Worm (Caenorhabditis elegans) whole organism, L4 larva: ENCODE results near the gene cyp-35A1.
A peak's percentile ranks its signal among the peaks of the same experiment; 100 is the strongest.

Experiments
- F10B5.3 ChIP-seq: sonication (generic microtip); optimal IDR thresholded peaks from 2 replicates; lab custom pipeline; 2016; ENCODE audit warnings: mild to moderate bottlenecking, missing genetic modification characterization, missing compliant biosample characterization
- F49E8.2 ChIP-seq: sonication (generic microtip); optimal IDR thresholded peaks from 2 replicates; lab custom pipeline; 2016; ENCODE audit warnings: missing compliant biosample characterization, mild to moderate bottlenecking, missing genetic modification characterization, borderline replicate concordance
- R02D3.7 ChIP-seq: fragments of 150-350 bp; sonication (generic microtip); optimal IDR thresholded peaks from 3 replicates; lab custom pipeline; 2014; ENCODE audit warnings: missing biosample characterization, missing genetic modification characterization
- Y105C5A.15 ChIP-seq: fragments of 200-800 bp; sonication (Bioruptor generic); IDR thresholded peaks from 2 replicates; pipeline ENCODE4 v1.3.6; 2022; ENCODE audit warnings: missing genetic modification characterization, missing compliant biosample characterization
- ZK337.2 ChIP-seq: fragments of 200-800 bp; sonication (Bioruptor generic); IDR thresholded peaks from 2 replicates; pipeline ENCODE4 v1.3.6; 2022; ENCODE audit warnings: missing genetic modification reagents, missing genetic modification characterization, missing compliant biosample characterization
- aly-2 ChIP-seq: sonication (generic microtip); optimal IDR thresholded peaks from 2 replicates; lab custom pipeline; 2018; ENCODE audit warnings: missing biosample characterization, missing genetic modification characterization
- ceh-20 ChIP-seq: fragments of 200-800 bp; sonication (Bioruptor generic); IDR thresholded peaks from 2 replicates; pipeline ENCODE4 v1.3.6; 2022; ENCODE audit warnings: missing genetic modification reagents, missing genetic modification characterization, missing compliant biosample characterization
- ceh-82 ChIP-seq: sonication (generic microtip); optimal IDR thresholded peaks from 2 replicates; lab custom pipeline; 2017; ENCODE audit warnings: missing biosample characterization, missing genetic modification characterization
- cey-2 ChIP-seq: sonication (generic microtip); optimal IDR thresholded peaks from 3 replicates; lab custom pipeline; 2017; ENCODE audit warnings: missing genetic modification characterization, mild to moderate bottlenecking, missing compliant biosample characterization, antibody characterized with exemption, borderline replicate concordance; ENCODE audit not compliant: insufficient read depth
- daf-16 ChIP-seq, 3 experiments: sonication (generic microtip); optimal IDR thresholded peaks; 2 replicates each; lab custom pipeline; 2016 to 2017; ENCODE audit warnings: missing genetic modification characterization in 3 of 3, missing genetic modification reagents in 3 of 3, mild to moderate bottlenecking in 2 of 3, missing compliant biosample characterization in 2 of 3, missing biosample characterization in 1 of 3, moderate library complexity in 1 of 3
- dmd-6 ChIP-seq: fragments of 200-800 bp; sonication (Bioruptor generic); IDR thresholded peaks from 2 replicates; pipeline ENCODE4 v1.3.6; 2022; ENCODE audit warnings: missing genetic modification reagents, missing genetic modification characterization, missing compliant biosample characterization
- dve-1 ChIP-seq: sonication (generic microtip); optimal IDR thresholded peaks from 2 replicates; lab custom pipeline; 2017; ENCODE audit warnings: antibody characterized with exemption, mild to moderate bottlenecking, missing genetic modification characterization, missing compliant biosample characterization; ENCODE audit not compliant: insufficient read depth
- egl-27 ChIP-seq: sonication (generic microtip); optimal IDR thresholded peaks from 3 replicates; lab custom pipeline; 2017; ENCODE audit warnings: missing biosample characterization, missing genetic modification reagents, missing genetic modification characterization
- hif-1 ChIP-seq, 2 experiments: sonication (generic microtip); optimal IDR thresholded peaks; 2 replicates each; lab custom pipeline; 2016 to 2017; ENCODE audit warnings: missing compliant biosample characterization in 2 of 2, missing genetic modification characterization in 2 of 2, missing genetic modification reagents in 2 of 2, missing genotype in 2 of 2, mild to moderate bottlenecking in 1 of 2
- hlh-11 ChIP-seq: fragments of 200-800 bp; sonication (Bioruptor generic); optimal IDR thresholded peaks from 2 replicates; lab custom pipeline; 2018; ENCODE audit warnings: mild to moderate bottlenecking, missing genetic modification characterization, missing compliant biosample characterization
- madf-5 ChIP-seq, 2 experiments: fragments of 200-800 bp; sonication (Bioruptor generic); IDR thresholded peaks; 2 replicates each; pipeline ENCODE4 v1.3.6; 2022; ENCODE audit warnings: missing compliant biosample characterization in 2 of 2, missing genetic modification characterization in 2 of 2
- madf-9 ChIP-seq: fragments of 200-800 bp; sonication (Bioruptor generic); conservative IDR thresholded peaks from 2 replicates; pipeline ENCODE4 v1.3.6; 2022; ENCODE audit warnings: missing genetic modification reagents, missing genetic modification characterization, missing compliant biosample characterization
- mdl-1 ChIP-seq, 2 experiments: fragments of 150-350 bp in 1 of 2; sonication (generic microtip) in 1 of 2; optimal IDR thresholded peaks; 2 replicates each; lab custom pipeline; 2014 to 2017; ENCODE audit warnings: missing biosample characterization in 2 of 2, missing genetic modification characterization in 2 of 2
- mxl-3 ChIP-seq: fragments of 200-800 bp; sonication (Bioruptor generic); optimal IDR thresholded peaks from 2 replicates; lab custom pipeline; 2018; ENCODE audit warnings: mild to moderate bottlenecking, missing genetic modification characterization, missing compliant biosample characterization
- nhr-111 ChIP-seq: fragments of 200-800 bp; sonication (Bioruptor generic); optimal IDR thresholded peaks from 2 replicates; lab custom pipeline; 2018; ENCODE audit warnings: mild to moderate bottlenecking, missing genetic modification characterization, missing compliant biosample characterization
- nhr-25 ChIP-seq: sonication (generic microtip); optimal IDR thresholded peaks from 2 replicates; lab custom pipeline; 2017; ENCODE audit warnings: missing genetic modification characterization, mild to moderate bottlenecking, missing compliant biosample characterization, antibody characterized with exemption, moderate library complexity, borderline replicate concordance; ENCODE audit not compliant: insufficient read depth
- nhr-28 ChIP-seq: fragments of 150-350 bp; optimal IDR thresholded peaks from 2 replicates; lab custom pipeline; 2014; ENCODE audit warnings: missing biosample characterization, missing genetic modification characterization
- nhr-6 ChIP-seq: fragments of 150-350 bp; optimal IDR thresholded peaks from 2 replicates; lab custom pipeline; 2014; ENCODE audit warnings: missing biosample characterization, missing genetic modification characterization
- nhr-76 ChIP-seq: fragments of 150-350 bp; optimal IDR thresholded peaks from 2 replicates; lab custom pipeline; 2014; ENCODE audit warnings: missing biosample characterization, missing genetic modification characterization
- nhr-77 ChIP-seq: fragments of 150-350 bp; optimal IDR thresholded peaks from 2 replicates; lab custom pipeline; 2014; ENCODE audit warnings: missing biosample characterization, missing genetic modification characterization
- pqm-1 ChIP-seq: sonication (generic microtip); optimal IDR thresholded peaks from 2 replicates; lab custom pipeline; 2017; ENCODE audit warnings: missing biosample characterization, missing genetic modification characterization
- rbr-2 ChIP-seq: sonication (generic microtip); optimal IDR thresholded peaks from 2 replicates; lab custom pipeline; 2016; ENCODE audit warnings: missing genotype, missing genetic modification characterization, missing compliant biosample characterization
- saeg-2 ChIP-seq: fragments of 200-800 bp; sonication (Bioruptor generic); IDR thresholded peaks from 2 replicates; pipeline ENCODE4 v1.3.6; 2022; ENCODE audit warnings: missing genetic modification reagents, missing genetic modification characterization, missing compliant biosample characterization
- set-16 ChIP-seq: fragments of 200-800 bp; sonication (Bioruptor generic); IDR thresholded peaks from 2 replicates; pipeline ENCODE4 v1.3.6; 2022; ENCODE audit warnings: missing genetic modification reagents, missing genetic modification characterization, missing compliant biosample characterization
- skn-1 ChIP-seq: fragments of 150-350 bp; optimal IDR thresholded peaks from 2 replicates; lab custom pipeline; 2014; ENCODE audit warnings: missing biosample characterization, missing genetic modification characterization
- snpc-4 ChIP-seq: fragments of 150-350 bp; optimal IDR thresholded peaks from 2 replicates; lab custom pipeline; 2014; ENCODE audit warnings: missing biosample characterization, missing genetic modification characterization
- unc-62 ChIP-seq, 3 experiments: fragments of 150-350 bp in 1 of 3; sonication (generic microtip); optimal IDR thresholded peaks in 2 of 3; peaks in 1 of 3; 1 replicate in 1 of 3; 2 replicates in 2 of 3; lab custom pipeline; 2014 to 2017; ENCODE audit warnings: missing biosample characterization in 3 of 3, missing genetic modification characterization in 3 of 3, missing genetic modification reagents in 3 of 3, missing genotype in 1 of 3
- zag-1 ChIP-seq: fragments of 150-350 bp; optimal IDR thresholded peaks from 2 replicates; lab custom pipeline; 2014; ENCODE audit warnings: missing biosample characterization, missing genetic modification characterization
- zip-11 ChIP-seq: fragments of 200-800 bp; sonication (Bioruptor generic); IDR thresholded peaks from 2 replicates; pipeline ENCODE4 v1.3.6; 2022; ENCODE audit warnings: missing genetic modification characterization, missing compliant biosample characterization
- ztf-7 ChIP-seq: fragments of 150-350 bp; optimal IDR thresholded peaks from 2 replicates; lab custom pipeline; 2014; ENCODE audit warnings: missing biosample characterization, missing genetic modification characterization

Gene cyp-35A1

DNA sequence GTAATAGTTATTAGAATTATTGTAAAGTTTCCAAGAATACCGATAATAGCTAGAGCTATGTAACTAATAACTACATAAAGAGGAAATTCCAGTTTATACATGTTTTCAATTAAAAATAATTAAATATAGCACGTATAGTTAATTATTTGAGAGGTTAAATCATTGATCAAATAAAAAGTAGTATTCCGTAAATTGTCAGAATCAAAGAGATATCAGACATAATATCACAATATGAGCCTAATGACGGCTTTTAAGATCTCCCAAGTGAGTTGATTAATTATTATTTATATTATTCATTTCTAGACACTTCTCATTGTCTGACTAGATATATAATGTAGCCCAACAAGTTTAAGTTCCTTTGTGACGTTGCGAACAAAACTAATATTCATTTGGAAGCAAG is 17.8 kb upstream of the cyp-35A1 start, which contains the start of gene srsx-24:
Gene srsx-24 (minus strand): TSS at position 101 of the 400 bp plus-strand sequence.
- TF ChIP-seq R02D3.7 (tag; lab: Kevin White, UChicago): no peak
- TF ChIP-seq nhr-25 (tag; lab: Kevin White, UChicago): no peak
- TF ChIP-seq F49E8.2 (tag; lab: Kevin White, UChicago): no peak
- TF ChIP-seq ztf-7: no peak
- TF ChIP-seq mdl-1 (tag; optimal IDR thresholded peaks at IDR 0.05; lab: Kevin White, UChicago): no peak
- TF ChIP-seq mxl-3 (GFP tag; lab: Kevin White, UChicago): no peak
- no peak for TF ChIP-seq aly-2 (tag; lab: Kevin White, UChicago)
- no peak for TF ChIP-seq nhr-76 (tag; lab: Kevin White, UChicago)

DNA sequence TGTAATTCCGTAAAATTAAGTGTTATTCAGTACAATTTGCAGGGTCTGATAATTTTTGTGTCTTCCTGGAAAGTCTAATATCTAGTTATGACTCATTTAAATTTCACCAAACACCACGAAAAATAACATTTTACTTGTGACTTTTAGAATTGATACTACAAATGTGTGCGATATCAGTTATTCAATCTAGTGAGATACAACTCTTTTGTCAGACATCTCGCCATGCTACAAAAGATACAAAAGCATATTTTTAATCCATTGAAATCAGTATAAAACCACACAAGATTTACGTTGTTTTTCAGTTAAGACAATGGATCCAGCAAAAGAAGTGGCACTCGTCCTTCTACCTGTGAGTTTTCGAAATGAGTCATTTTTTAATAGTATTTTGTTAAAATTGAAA is 12.5 kb upstream of the cyp-35A1 start, which contains the start of gene srx-56:
Gene srx-56 (plus strand): TSS at position 301 of the 400 bp plus-strand sequence.
- no peak for TF ChIP-seq cey-2 (tag; lab: Kevin White, UChicago)
- no peak for TF ChIP-seq nhr-111 (GFP tag; lab: Kevin White, UChicago)
- no peak for TF ChIP-seq Y105C5A.15 (GFP tag; lab: Robert Waterston, UW)
- TF ChIP-seq mxl-3 (GFP tag; lab: Kevin White, UChicago): no peak
- TF ChIP-seq skn-1 (tag; lab: Kevin White, UChicago): no peak
- TF ChIP-seq zip-11 (GFP tag; lab: Robert Waterston, UW): no peak
- TF ChIP-seq set-16 (GFP tag; lab: Robert Waterston, UW): no peak
- peak in 1 of 2 experiments; percentile 20 for TF ChIP-seq unc-62 (GFP tag; optimal IDR thresholded peaks at IDR 0.05 in 1 of 2; lab: Kevin White, UChicago)
- TF ChIP-seq unc-62 (tag; optimal IDR thresholded peaks at IDR 0.05; lab: Kevin White, UChicago): no peak
- no peak for TF ChIP-seq snpc-4
- TF ChIP-seq, all 104 proteins: peak for 1

DNA sequence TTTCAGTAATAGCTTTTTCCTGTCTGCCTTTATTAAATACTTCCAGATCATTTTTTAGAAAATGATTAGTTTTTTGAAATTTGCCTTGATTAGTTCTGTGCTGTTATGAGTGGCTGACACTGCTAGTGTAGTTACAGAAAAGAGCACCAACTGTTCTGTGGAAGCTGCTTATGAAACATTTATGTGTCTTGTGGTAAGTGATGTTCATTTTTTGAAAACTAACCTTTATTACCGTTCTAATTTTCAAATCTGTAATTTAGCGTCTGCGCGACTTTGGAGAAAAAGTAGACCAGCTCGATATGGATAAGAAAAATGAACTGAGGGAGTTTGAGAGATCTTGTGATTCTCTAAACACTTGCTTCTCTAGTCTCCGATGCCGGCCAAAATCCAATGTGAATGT is 8.0 kb upstream of the cyp-35A1 start, which contains the start of gene srj-14:
Gene srj-14 (plus strand): TSS at position 131 of the 400 bp plus-strand sequence.
- no peak for TF ChIP-seq nhr-111 (GFP tag; lab: Kevin White, UChicago)
- peak in 1 of 2 experiments; percentile 93 for TF ChIP-seq unc-62 (GFP tag; optimal IDR thresholded peaks at IDR 0.05 in 1 of 2; lab: Kevin White, UChicago)
- no peak for TF ChIP-seq unc-62 (tag; optimal IDR thresholded peaks at IDR 0.05; lab: Kevin White, UChicago)
- no peak for TF ChIP-seq hif-1 (tag; optimal IDR thresholded peaks at IDR 0.05; lab: Kevin White, UChicago)

DNA sequence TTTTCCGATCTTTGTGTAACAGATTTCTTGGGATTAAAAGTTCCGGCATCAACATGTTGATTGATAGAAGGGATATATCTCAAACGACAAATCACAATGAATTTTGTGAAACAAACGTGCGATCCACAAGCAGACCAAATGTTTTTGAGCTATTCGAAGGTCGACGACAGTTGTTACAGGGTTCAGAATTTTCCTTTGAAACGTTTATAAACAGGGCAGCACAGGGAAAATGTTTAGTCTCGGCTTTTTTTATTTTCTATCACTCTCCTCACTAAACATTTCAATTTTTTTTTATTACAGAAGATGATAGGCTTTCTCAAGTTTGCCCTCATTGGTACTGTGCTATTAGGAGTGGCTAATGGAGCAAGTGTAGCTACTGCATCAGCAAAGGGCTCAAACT is 3.4 kb upstream of the cyp-35A1 start, which contains the start of gene exc-13:
Gene exc-13 (plus strand): TSS at position 301 of the 400 bp plus-strand sequence.
- TF ChIP-seq nhr-77 (tag; lab: Kevin White, UChicago) (no peak), ZK337.2 (GFP tag; lab: Robert Waterston, UW) (no peak), madf-9 (GFP tag; lab: Robert Waterston, UW) (no peak), ceh-20 (no peak), rbr-2 (tag; lab: Kevin White, UChicago) (no peak), daf-16 (GFP tag; optimal IDR thresholded peaks at IDR 0.05; lab: Kevin White, UChicago) (peak in 1 of 2 experiments; percentile 90), daf-16 (tag; optimal IDR thresholded peaks at IDR 0.05; lab: Kevin White, UChicago) (no peak)

DNA sequence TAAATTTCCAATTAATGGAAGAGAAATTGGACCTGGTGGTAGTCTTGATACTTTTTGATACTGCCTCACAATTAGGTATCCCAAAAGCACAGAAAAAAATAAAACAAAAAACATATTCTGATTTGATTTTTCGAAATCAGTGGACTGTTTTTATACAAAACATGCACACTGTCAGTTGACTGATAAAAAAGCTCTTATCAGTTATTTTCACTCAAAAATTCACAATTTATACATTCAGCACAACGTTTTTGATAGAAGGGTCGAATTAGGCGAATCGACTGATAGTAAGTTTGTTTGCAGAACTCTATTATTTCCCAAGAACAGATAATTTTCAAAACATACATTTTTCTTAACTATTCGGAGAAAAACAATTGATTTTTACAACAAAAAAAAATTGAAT is 2.5 kb upstream of the cyp-35A1 start, which contains the start of gene cyp-35A2:
Gene cyp-35A2 (minus strand): TSS at position 124 of the 400 bp plus-strand sequence.
- TF ChIP-seq pqm-1 (tag; lab: Kevin White, UChicago): peak; percentile 52
- no peak for TF ChIP-seq ceh-82 (tag; lab: Kevin White, UChicago)
- no peak for TF ChIP-seq saeg-2 (GFP tag; lab: Robert Waterston, UW)
- TF ChIP-seq nhr-6 (tag; lab: Kevin White, UChicago): no peak
- TF ChIP-seq zag-1 (tag; lab: Kevin White, UChicago): no peak
- peak; percentile 53 for TF ChIP-seq hlh-11 (tag; lab: Kevin White, UChicago)
- TF ChIP-seq F10B5.3 (tag; lab: Kevin White, UChicago): no peak
- no peak for TF ChIP-seq zip-11 (GFP tag; lab: Robert Waterston, UW)
- no peak for TF ChIP-seq dve-1
- TF ChIP-seq nhr-28: peak; percentile 71
- TF ChIP-seq daf-16 (GFP tag; optimal IDR thresholded peaks at IDR 0.05; lab: Kevin White, UChicago): no peak
- peak; percentile 91 for TF ChIP-seq daf-16 (tag; optimal IDR thresholded peaks at IDR 0.05; lab: Kevin White, UChicago)
- TF ChIP-seq egl-27 (tag; lab: Kevin White, UChicago): no peak
- TF ChIP-seq madf-5 (GFP tag; IDR thresholded peaks at IDR 0.05; lab: Robert Waterston, UW): no peak
- no peak for TF ChIP-seq mdl-1 (tag; optimal IDR thresholded peaks at IDR 0.05; lab: Kevin White, UChicago)
- peak; percentile 57; the same call in 1 of the 2 replicates for TF ChIP-seq dmd-6
